Worm (Caenorhabditis elegans): ENCODE measurements around the gene C38C3.4.

C38C3.4 gene

DNA sequence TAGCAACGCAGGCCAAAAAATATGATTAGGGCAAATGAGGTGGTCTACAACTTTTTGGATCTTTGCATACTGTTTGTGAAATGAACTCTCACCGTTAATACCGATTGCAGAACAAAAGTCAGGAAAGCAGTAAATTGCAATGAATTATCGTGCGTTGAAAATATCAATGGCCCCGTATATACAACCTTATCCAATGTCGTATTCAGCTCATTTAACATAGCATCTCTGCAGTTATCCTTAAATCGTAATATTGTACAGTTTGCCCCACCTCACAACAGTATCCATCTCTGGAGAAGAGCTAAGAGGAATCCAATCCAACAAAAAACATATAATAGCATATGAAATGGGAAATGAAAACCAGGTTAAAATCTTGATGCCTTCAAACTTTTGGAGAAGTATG lies 50.6 kb downstream of the C38C3.4 start:
- TF ChIP-seq nhr-90 (tag; optimal IDR thresholded peaks at IDR 0.05) = no peak
- TF ChIP-seq ceh-58 (GFP tag; IDR thresholded peaks at IDR 0.05) = no peak
- no peak for TF ChIP-seq nfya-1 (tag; optimal IDR thresholded peaks at IDR 0.05; ENCODE audit: borderline replicate concordance, insufficient read depth)
- TF ChIP-seq ztf-6 (GFP tag; IDR thresholded peaks at IDR 0.05) = no peak
- TF ChIP-seq let-526 (GFP tag; IDR thresholded peaks at IDR 0.05) = no peak
- no peak for TF ChIP-seq ztf-3 (GFP tag; optimal IDR thresholded peaks at IDR 0.05)
- no peak for TF ChIP-seq aptf-2 (GFP tag; conservative IDR thresholded peaks at IDR 0.05)
- TF ChIP-seq lin-40 (tag; optimal IDR thresholded peaks at IDR 0.05) = no peak
- no peak for TF ChIP-seq K11D2.4 (GFP tag; IDR thresholded peaks at IDR 0.05)
- no peak for TF ChIP-seq atf-7 (tag; optimal IDR thresholded peaks at IDR 0.05)
- TF ChIP-seq egl-18 (GFP tag; IDR thresholded peaks at IDR 0.05) = no peak
- TF ChIP-seq F22D6.2 (tag; optimal IDR thresholded peaks at IDR 0.05) = no peak
- no peak for TF ChIP-seq sea-2 (GFP tag; IDR thresholded peaks at IDR 0.05)
- no peak for TF ChIP-seq Y67H2A.10 (GFP tag; conservative IDR thresholded peaks at IDR 0.05)
- TF ChIP-seq C17E4.6 (GFP tag; IDR thresholded peaks at IDR 0.05) = no peak
- no peak for TF ChIP-seq attf-3 (GFP tag; conservative IDR thresholded peaks at IDR 0.05)
- no peak for TF ChIP-seq F23B12.7 (tag; optimal IDR thresholded peaks at IDR 0.05; ENCODE audit: insufficient read depth)
- no peak for TF ChIP-seq egrh-3 (GFP tag; IDR thresholded peaks at IDR 0.05)

Data from whole organism, young adult.